Fruit fly (Drosophila melanogaster): ENCODE results near the gene CG3071.

The CG3071 gene

dm6 chrX:2293294-2293988 is 30.8 kb downstream of the CG3071 start, which contains the start of gene CG2865:
CG2865 (minus strand) TSS chrX:2293411.
- TF ChIP-seq CG8478 (optimal IDR thresholded peaks at IDR 0.05): no peak
- no peak for TF ChIP-seq CTCF (optimal IDR thresholded peaks at IDR 0.05)

DNA sequence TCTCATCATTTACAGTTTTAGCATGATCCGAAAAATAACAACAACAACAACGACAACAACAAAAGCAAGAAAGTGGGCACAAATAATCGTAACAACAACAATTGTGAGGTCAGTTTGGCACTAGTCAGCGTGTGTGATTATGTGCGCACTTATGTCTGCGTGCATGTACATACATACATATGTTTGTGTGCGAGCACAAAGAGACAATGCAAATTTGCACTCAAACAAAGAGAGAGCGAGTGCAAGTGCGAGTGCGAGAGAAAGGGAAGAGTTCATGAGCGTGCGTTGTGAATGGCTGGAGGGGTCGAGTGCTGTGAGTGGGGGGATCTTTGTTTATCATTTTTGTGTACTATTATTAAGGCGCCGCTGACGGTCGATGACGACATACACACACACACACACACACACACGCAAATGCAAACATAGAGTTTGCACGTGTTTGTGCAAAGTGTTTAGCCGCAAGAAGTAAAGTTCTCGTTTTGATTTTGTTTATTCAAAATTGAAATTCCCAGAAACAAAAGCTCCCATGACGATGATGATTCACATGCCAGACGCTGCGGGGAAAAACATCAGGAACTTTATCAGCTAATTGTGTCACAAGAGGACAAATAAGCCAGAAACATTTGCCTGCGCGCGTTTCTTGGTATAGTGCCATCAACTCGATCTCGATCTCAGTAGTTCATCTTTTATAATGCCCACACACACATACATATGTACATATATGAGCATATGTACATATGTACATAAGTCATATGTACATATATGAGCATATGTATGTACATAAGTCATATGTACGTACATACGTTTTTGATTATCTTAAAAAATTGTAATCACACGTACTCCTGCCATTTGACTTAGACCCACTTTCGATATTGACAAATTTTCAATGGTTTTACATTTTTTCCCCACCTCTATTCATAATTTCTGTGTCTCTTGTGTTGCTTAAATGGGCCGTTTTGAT is 32.1 kb downstream of the CG3071 start:
- TF ChIP-seq CG8478 (optimal IDR thresholded peaks at IDR 0.05) (no peak), CTCF (optimal IDR thresholded peaks at IDR 0.05) (no peak)

DNA sequence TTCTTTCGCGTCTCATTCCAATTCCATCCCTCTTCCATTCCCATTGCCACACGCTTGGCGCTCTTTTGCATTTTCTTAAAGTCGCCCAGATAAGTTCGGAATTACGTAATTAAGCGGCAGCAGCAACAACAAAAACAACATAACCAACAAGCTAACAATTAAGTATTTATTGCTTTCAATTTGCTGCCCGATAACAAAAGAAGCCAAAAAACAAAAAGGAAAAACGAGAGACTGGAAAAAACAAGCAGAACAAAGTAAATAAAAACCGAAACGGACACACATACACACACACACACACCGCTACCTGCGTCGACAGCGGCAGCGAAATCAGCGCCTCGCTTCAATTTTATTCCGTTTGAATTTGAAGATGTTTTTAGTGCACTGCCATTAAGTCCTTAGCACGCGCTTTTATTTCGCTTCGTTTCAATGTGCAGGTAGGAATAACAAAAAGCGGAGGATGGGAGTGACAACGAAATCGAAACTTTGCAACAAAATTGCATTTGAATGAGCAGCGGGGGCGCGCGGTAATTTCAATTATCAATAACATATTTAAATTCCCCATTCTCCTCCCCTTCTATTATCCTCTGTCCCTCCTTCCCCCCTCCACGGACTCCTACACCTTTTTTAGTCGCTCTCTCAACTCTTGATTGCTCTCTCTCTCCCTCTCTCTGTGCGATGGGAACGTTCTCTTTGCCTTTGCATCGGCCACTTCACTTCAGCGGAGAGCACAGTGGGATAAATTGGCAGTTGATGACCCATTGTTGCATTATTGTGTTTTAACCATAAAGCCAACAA is 33.0 kb downstream of the CG3071 start, which contains the start of gene Raf:
Gene Raf, plus strand, starts transcription at position 32 of the 795 bp plus-strand sequence.
- TF ChIP-seq CG8478 (optimal IDR thresholded peaks at IDR 0.05): no peak
- TF ChIP-seq CTCF (optimal IDR thresholded peaks at IDR 0.05): no peak

DNA sequence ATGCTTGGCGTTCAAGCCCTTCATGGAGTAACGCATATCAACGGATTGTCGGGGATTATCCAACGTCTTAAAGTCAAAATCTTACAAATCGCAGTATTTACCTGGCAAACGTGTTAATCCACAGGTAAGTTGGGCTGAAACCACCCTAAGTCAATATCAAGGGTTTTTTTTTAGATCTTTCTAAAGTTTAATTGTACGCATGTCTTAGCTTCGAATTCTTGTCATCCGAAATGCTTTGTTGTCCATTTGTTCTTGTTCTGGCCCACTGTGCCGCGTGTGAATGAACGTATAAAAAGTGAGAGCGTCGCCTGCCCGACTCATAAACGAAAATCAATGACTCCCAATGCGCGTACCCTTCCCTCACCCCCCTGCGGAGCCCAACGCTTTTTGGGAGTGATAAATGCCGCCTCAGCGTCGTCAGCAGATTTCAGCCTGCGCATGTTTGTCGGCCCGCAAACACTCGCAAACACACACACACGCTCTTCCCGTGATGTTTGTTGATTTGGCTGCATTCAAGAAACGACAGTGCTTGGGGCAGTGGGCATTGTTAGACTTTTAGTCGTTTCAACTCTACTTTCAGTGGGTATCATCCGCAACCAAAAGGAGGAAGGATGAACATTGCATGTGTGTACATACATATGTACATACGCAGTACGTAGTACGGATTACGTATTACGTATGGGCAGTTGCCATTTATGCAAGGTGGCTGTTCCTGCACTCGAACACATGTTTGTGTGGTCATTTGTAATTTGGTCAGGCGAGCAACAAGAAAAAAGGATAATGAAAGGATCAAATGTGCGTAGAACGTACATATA is 33.8 kb downstream of the CG3071 start:
- TF ChIP-seq CTCF (optimal IDR thresholded peaks at IDR 0.05) (no peak), CG8478 (optimal IDR thresholded peaks at IDR 0.05) (no peak)

DNA sequence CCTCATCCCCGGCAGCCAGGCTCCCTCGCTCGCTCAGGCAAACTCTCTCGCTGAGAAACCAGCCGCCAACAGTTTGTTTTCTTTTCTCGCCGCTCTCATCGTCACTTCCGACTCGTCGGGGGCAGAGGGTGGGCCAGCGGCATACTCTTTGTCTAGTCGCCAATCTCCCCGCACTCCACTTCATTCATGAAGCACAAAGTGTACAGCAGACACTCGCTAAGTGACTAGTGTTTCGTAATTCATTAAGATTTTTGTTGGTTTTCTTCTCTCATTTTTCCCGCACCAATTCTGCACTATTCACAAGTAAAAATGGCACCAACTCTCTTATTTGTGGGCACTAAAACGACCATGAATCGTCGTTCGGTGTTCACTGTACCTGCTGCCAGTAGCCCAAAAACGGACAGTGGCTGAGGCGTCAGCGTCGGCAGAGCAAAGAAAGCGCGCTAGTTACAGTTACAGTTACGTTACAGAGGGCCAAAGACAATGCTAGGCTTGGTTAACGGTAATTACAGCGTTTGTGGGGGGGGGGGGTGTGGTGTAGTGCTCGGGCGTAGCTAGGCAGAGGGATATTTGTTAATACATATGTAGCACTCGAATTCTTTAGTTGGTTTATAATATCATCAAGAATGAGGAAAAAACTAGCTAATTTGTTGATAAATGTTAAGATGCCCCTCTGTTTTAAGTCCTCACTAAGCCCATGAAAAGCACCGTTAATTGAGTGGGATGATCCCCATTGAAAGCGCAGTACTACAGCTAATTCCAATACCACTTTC is 35.0 kb downstream of the CG3071 start:
- TF ChIP-seq CG8478 (optimal IDR thresholded peaks at IDR 0.05) (no peak), CTCF (optimal IDR thresholded peaks at IDR 0.05) (no peak)

DNA sequence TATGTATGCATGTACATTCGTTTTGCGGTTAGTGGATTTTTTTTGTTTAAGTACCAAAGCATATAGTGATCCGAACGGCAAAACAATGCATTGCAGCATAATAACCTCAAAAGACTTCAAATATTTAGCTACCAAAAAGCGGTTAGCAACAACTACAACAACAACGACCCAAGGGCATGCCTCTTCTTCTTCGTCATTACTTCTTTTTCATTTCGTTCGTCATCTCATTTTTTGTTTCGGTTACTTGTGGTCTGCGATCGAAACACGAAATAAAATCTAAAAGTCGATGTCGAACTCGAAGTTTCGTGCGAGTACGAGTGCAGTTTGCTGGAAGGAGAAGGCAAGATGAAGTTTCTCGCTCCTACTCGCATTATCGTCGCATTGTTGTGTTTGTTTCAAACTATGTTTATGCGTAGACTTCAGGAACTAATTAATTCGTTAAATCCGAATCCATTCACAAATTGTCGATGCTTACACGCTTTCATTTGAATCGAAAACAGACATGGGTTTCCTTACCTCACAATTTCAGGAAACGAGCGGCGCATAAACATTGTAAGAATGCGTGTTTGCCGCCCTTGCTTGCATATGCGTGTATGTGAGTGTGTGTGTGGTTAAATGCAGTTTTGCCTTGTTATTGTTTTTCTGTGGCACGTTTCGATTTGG is 36.2 kb downstream of the CG3071 start:
- no peak for TF ChIP-seq CTCF (optimal IDR thresholded peaks at IDR 0.05)
- TF ChIP-seq CG8478 (optimal IDR thresholded peaks at IDR 0.05): no peak

DNA sequence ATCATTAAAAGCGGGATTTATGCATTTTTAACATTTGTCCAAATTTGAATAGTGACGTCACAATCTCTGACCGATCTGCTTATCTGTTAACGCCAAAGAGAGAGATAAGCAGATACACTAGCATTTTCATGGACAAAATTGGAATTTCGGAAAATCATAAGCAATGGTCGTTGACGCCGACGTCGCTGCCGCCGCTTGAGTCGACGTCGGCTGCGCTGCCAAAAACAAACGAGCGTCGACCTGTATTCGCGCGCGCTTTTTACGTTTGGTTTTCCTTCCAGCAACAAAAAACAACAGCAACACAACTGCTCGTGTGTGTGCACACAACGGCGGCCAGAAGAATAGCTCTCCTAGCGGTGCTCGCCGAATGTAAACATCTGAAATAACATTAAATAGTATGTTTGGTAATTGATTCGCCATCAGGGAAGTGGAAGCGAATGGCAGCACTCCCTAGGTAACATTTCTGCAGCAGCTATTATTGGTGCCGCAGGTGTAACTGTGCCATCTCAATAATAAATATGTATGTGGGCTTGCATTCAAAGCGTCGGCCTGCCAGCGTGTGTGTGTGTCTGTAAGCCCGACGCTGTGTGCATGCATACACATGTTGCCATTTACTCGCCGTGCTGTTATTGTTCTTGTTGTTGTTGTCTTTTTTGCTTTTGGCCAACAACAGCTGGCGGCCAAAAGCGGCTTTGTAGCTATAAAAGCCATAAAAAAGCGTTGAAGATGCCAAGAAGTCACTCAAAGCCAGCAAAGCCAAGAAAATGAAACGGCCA is 37.8 kb downstream of the CG3071 start:
- TF ChIP-seq CG8478 (optimal IDR thresholded peaks at IDR 0.05) (no peak), CTCF (optimal IDR thresholded peaks at IDR 0.05) (no peak)

DNA sequence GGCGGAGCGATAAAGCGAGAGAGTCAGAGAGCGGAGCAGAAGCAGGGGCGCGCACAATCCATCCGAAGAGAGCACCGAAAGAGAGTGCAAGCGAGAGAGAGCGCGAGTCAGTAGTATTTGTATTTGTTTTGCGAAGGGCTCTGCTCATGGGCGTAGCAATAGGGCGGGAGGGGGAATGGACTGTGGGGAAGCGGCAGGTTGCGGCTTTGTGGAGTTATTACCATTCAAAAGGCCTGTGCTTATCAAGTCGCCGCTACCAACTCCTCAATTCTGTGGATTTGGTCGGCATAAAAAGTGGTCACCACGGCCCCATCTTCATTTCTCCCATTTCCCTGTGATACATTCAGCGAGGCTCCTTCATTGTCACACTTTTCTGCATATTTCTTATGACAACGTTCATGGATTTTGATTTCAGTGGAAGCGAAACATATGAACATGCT is 38.5 kb downstream of the CG3071 start:
- TF ChIP-seq CTCF (optimal IDR thresholded peaks at IDR 0.05): no peak
- no peak for TF ChIP-seq CG8478 (optimal IDR thresholded peaks at IDR 0.05)

DNA sequence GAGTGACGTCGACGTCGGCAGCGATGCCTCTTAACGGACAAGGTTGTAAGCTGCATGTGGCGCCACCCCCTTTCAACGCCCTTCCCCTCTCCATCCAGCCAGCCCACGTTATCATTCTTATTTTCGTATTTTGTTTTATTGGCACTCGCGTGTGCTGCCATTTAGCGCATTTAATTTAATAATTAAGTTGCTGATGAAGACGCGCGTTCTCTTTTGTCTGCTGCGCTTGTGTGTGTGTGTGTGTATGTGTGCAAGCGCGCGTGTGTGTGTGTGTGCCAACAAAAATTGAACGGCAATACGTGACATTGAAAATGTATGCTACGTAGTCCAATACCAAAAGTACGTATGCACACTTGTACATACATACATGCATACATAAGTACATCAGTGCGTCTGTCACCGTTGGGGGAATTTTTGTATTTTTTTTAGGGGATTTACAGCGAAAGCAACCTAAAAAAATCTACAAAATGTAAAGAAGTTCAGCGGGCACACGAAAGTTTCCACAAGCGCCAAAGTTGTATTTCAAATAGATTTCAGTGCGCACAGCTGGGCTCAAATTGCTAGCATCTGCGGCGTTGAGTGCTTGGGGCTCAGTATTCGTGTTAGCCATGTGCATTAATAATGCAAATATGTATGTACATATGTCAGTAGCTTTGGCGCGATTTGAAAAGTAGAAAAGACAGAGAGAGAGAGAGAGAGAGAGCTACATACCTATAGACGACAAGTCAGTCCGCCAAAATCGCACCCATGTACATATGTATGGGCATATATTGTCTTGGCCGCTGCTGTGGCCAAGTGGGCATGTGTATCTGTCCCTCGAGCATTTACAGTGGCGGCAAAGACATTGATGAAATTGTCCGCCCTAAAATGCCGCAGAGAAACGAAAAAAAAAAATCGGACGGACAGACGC is 39.2 kb downstream of the CG3071 start:
- no peak for TF ChIP-seq CG8478 (optimal IDR thresholded peaks at IDR 0.05)
- TF ChIP-seq CTCF (optimal IDR thresholded peaks at IDR 0.05): no peak

DNA sequence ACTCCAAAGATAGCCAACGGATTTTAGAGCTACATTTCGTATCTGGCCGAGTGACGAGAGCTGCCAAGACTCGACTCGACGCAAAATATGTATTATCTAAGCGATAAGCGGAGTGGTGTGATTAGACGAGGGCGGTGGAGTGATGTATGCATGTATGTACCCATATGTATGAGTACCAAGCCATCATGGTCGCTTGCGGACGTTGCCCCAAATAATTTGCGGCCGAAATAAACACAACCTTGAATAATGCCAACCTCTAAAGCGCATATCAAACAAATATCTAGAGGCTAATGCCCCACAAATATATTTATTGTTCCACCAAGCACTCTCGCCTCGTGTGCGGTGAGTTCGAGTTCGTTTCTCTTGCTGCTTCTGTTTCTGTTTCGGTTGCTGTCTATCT is 40.2 kb downstream of the CG3071 start:
- TF ChIP-seq CTCF (optimal IDR thresholded peaks at IDR 0.05) (no peak), CG8478 (optimal IDR thresholded peaks at IDR 0.05) (no peak)

All from S2 (cell line).